Worm (Caenorhabditis elegans) whole organism, young adult: ENCODE measurements around the gene Y45G5AL.1.

ENCODE experiments used
- F57A8.1 ChIP-seq: fragments of 200-800 bp; sonication (Bioruptor generic); optimal IDR thresholded peaks from 2 replicates; lab custom pipeline; 2018; ENCODE audit warnings: mild to moderate bottlenecking, missing genetic modification characterization, moderate library complexity, missing compliant biosample characterization
- ama-1 ChIP-seq, 3 experiments: fragments of 150-350 bp in 1 of 3; sonication (generic microtip) in 2 of 3; optimal IDR thresholded peaks; 2 replicates each; lab custom pipeline; 2014 to 2018; ENCODE audit warnings: missing biosample characterization in 2 of 3, missing genetic modification characterization in 2 of 3, missing genetic modification reagents in 2 of 3
- bed-1 ChIP-seq: fragments of 200-800 bp; sonication (Bioruptor generic); IDR thresholded peaks from 2 replicates; pipeline ENCODE4 v1.3.6; 2022; ENCODE audit warnings: missing genetic modification reagents, missing genetic modification characterization, missing compliant biosample characterization
- dpl-1 ChIP-seq: fragments of 150-350 bp; optimal IDR thresholded peaks from 2 replicates; lab custom pipeline; 2014; ENCODE audit warnings: missing biosample characterization, missing genetic modification reagents, missing genetic modification characterization
- hlh-26 ChIP-seq: fragments of 200-800 bp; sonication (Bioruptor generic); conservative IDR thresholded peaks from 2 replicates; pipeline ENCODE4 v1.3.6; 2022; ENCODE audit warnings: missing genetic modification reagents, missing genetic modification characterization, missing compliant biosample characterization
- lag-1 ChIP-seq: fragments of 200-800 bp; sonication (Bioruptor generic); IDR thresholded peaks from 2 replicates; pipeline ENCODE4 v1.3.6; 2022; ENCODE audit warnings: missing genetic modification reagents, missing genetic modification characterization, missing compliant biosample characterization
- let-526 ChIP-seq: fragments of 200-800 bp; sonication (Bioruptor generic); IDR thresholded peaks from 2 replicates; pipeline ENCODE4 v1.3.6; 2022; ENCODE audit warnings: missing genetic modification reagents, missing genetic modification characterization, missing compliant biosample characterization
- let-607 ChIP-seq, 2 experiments: fragments of 200-800 bp in 1 of 2; sonication (Bioruptor generic) in 1 of 2; sonication (generic microtip) in 1 of 2; optimal IDR thresholded peaks; 2 replicates each; lab custom pipeline; 2016 to 2018; ENCODE audit warnings: mild to moderate bottlenecking in 2 of 2, missing compliant biosample characterization in 2 of 2, missing genetic modification characterization in 2 of 2, moderate library complexity in 2 of 2, missing genotype in 1 of 2
- lsl-1 ChIP-seq: fragments of 200-800 bp; sonication (Bioruptor generic); optimal IDR thresholded peaks from 2 replicates; lab custom pipeline; 2018; ENCODE audit warnings: mild to moderate bottlenecking, missing genetic modification characterization, moderate library complexity, missing compliant biosample characterization

DNA sequence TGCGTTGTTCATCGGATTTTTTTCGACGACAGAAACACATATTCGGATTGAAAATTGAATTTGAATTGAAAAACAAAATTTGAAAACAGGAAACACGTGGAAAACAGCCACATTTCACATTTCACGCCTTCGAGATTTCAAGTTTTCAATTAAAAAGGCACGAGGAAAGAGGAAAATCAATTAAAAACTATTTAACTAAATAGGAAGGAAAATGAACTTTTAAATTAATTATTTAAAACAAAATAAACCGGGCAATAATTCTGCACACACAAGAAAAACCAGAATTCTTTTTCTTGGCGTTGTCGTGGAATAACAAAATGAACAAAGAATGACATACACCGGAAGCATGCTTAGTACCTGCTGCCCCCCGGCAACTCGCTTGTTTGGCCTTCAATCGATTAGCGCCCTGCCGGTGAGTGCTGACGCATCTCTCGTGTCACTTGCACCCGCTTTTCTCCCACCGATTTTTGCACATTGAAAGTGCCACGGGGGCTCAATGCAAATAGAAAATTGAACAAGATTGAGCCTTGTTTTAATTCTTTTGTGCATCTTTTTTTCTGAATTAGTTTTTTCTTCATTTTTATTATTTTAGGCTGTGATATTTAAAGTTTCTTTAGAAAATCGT lies 50.4 kb downstream of the Y45G5AL.1 start, which contains the start of gene Y45G5AM.9:
- TF ChIP-seq dpl-1 (GFP tag; lab: Kevin White, UChicago) (peak; percentile 12), lag-1 (no peak), bed-1 (no peak), let-607 (tag; optimal IDR thresholded peaks at IDR 0.05; lab: Kevin White, UChicago) (peak in 1 of 2 experiments; percentile 8), ama-1 (optimal IDR thresholded peaks at IDR 0.05; lab: Kevin White, UChicago) (no peak), ama-1 (GFP tag; optimal IDR thresholded peaks at IDR 0.05; lab: Kevin White, UChicago) (no peak), let-526 (no peak), F57A8.1 (GFP tag; lab: Kevin White, UChicago) (no peak), lsl-1 (no peak), hlh-26 (GFP tag; lab: Robert Waterston, UW) (no peak)
